Worm (Caenorhabditis elegans) whole organism, L4 larva: ENCODE measurements around the gene ddx-15.
"Not testable (repeated sequence)": the region's sequence is repeated elsewhere in the genome, so short reads cannot be mapped to it uniquely, and the experiment has no call there.

Source experiments
- F10B5.3 ChIP-seq: sonication (generic microtip); optimal IDR thresholded peaks from 2 replicates; lab custom pipeline; 2016; ENCODE audit warnings: mild to moderate bottlenecking, missing genetic modification characterization, missing compliant biosample characterization
- F44E2.7 ChIP-seq: fragments of 200-800 bp; sonication (Bioruptor generic); IDR thresholded peaks from 2 replicates; pipeline ENCODE4 v2.1.2; 2022; ENCODE audit warnings: missing genetic modification characterization, missing compliant biosample characterization
- T26A8.4 ChIP-seq: fragments of 200-800 bp; sonication (Bioruptor generic); IDR thresholded peaks from 2 replicates; pipeline ENCODE4 v1.3.6; 2022; ENCODE audit warnings: missing genetic modification characterization, missing compliant biosample characterization
- Y48G9A.11 ChIP-seq: fragments of 200-800 bp; sonication (Bioruptor generic); IDR thresholded peaks from 2 replicates; pipeline ENCODE4 v1.3.6; 2022; ENCODE audit warnings: missing genetic modification reagents, missing genetic modification characterization, missing compliant biosample characterization
- arid-1 ChIP-seq: fragments of 200-800 bp; sonication (Bioruptor generic); conservative IDR thresholded peaks from 2 replicates; pipeline ENCODE4 v1.3.6; 2022; ENCODE audit warnings: missing genetic modification reagents, missing genetic modification characterization, missing compliant biosample characterization
- ceh-32 ChIP-seq: sonication (generic microtip); optimal IDR thresholded peaks from 2 replicates; lab custom pipeline; 2016; ENCODE audit warnings: mild to moderate bottlenecking, missing genetic modification characterization, missing compliant biosample characterization; ENCODE audit not compliant: poor library complexity
- ceh-44 ChIP-seq: fragments of 200-800 bp; sonication (Bioruptor generic); IDR thresholded peaks from 2 replicates; pipeline ENCODE4 v1.3.6; 2022; ENCODE audit warnings: missing genetic modification reagents, missing genetic modification characterization, missing compliant biosample characterization
- ceh-62 ChIP-seq: sonication (generic microtip); optimal IDR thresholded peaks from 2 replicates; lab custom pipeline; 2017; ENCODE audit warnings: missing biosample characterization, missing genetic modification characterization
- ctbp-1 ChIP-seq: fragments of 200-800 bp; sonication (Bioruptor generic); IDR thresholded peaks from 2 replicates; pipeline ENCODE4 v1.3.6; 2022; ENCODE audit warnings: missing genetic modification reagents, missing genetic modification characterization, missing compliant biosample characterization
- daf-19 ChIP-seq: fragments of 200-800 bp; sonication (Bioruptor generic); conservative IDR thresholded peaks from 2 replicates; pipeline ENCODE4 v1.3.6; 2022; ENCODE audit warnings: missing genetic modification characterization, missing compliant biosample characterization
- dmd-6 ChIP-seq: fragments of 200-800 bp; sonication (Bioruptor generic); IDR thresholded peaks from 2 replicates; pipeline ENCODE4 v1.3.6; 2022; ENCODE audit warnings: missing genetic modification reagents, missing genetic modification characterization, missing compliant biosample characterization
- dmd-8 ChIP-seq: fragments of 200-800 bp; sonication (Bioruptor generic); IDR thresholded peaks from 2 replicates; pipeline ENCODE4 v1.3.6; 2022; ENCODE audit warnings: missing genetic modification characterization, missing compliant biosample characterization
- egl-43 ChIP-seq: fragments of 200-800 bp; sonication (Bioruptor generic); IDR thresholded peaks from 2 replicates; pipeline ENCODE4 v1.3.6; 2022; ENCODE audit warnings: missing genetic modification reagents, missing genetic modification characterization, missing compliant biosample characterization
- fkh-10 ChIP-seq: fragments of 150-350 bp; optimal IDR thresholded peaks from 2 replicates; lab custom pipeline; 2014; ENCODE audit warnings: missing biosample characterization, missing genetic modification reagents, missing genetic modification characterization
- hlh-11 ChIP-seq: fragments of 200-800 bp; sonication (Bioruptor generic); optimal IDR thresholded peaks from 2 replicates; lab custom pipeline; 2018; ENCODE audit warnings: mild to moderate bottlenecking, missing genetic modification characterization, missing compliant biosample characterization
- hmg-1.1 ChIP-seq: fragments of 200-800 bp; sonication (Bioruptor generic); IDR thresholded peaks from 2 replicates; pipeline ENCODE4 v1.3.6; 2022; ENCODE audit warnings: missing genetic modification reagents, missing genetic modification characterization, missing compliant biosample characterization
- lim-7 ChIP-seq: fragments of 200-800 bp; sonication (Bioruptor generic); IDR thresholded peaks from 2 replicates; pipeline ENCODE4 v1.3.6; 2022; ENCODE audit warnings: missing genetic modification characterization, missing compliant biosample characterization
- lin-1 ChIP-seq: fragments of 200-800 bp; sonication (Bioruptor generic); IDR thresholded peaks from 2 replicates; pipeline ENCODE4 v1.3.6; 2022; ENCODE audit warnings: missing genetic modification reagents, missing genetic modification characterization, missing compliant biosample characterization
- lin-38 ChIP-seq: fragments of 200-800 bp; sonication (Bioruptor generic); IDR thresholded peaks from 2 replicates; pipeline ENCODE4 v1.3.6; 2022; ENCODE audit warnings: missing genetic modification reagents, missing genetic modification characterization, missing compliant biosample characterization
- madf-9 ChIP-seq: fragments of 200-800 bp; sonication (Bioruptor generic); conservative IDR thresholded peaks from 2 replicates; pipeline ENCODE4 v1.3.6; 2022; ENCODE audit warnings: missing genetic modification reagents, missing genetic modification characterization, missing compliant biosample characterization
- mes-2 ChIP-seq: sonication (generic microtip); optimal IDR thresholded peaks from 2 replicates; lab custom pipeline; 2016; ENCODE audit warnings: missing genotype, mild to moderate bottlenecking, missing genetic modification characterization, missing compliant biosample characterization; ENCODE audit not compliant: poor library complexity, severe bottlenecking
- nhr-111 ChIP-seq: fragments of 200-800 bp; sonication (Bioruptor generic); optimal IDR thresholded peaks from 2 replicates; lab custom pipeline; 2018; ENCODE audit warnings: mild to moderate bottlenecking, missing genetic modification characterization, missing compliant biosample characterization
- nhr-28 ChIP-seq: fragments of 150-350 bp; optimal IDR thresholded peaks from 2 replicates; lab custom pipeline; 2014; ENCODE audit warnings: missing biosample characterization, missing genetic modification characterization
- nhr-41 ChIP-seq: fragments of 200-800 bp; sonication (Bioruptor generic); IDR thresholded peaks from 2 replicates; pipeline ENCODE4 v1.3.6; 2022; ENCODE audit warnings: missing genetic modification reagents, missing genetic modification characterization, missing compliant biosample characterization
- nhr-42 ChIP-seq: fragments of 200-800 bp; sonication (Bioruptor generic); IDR thresholded peaks from 2 replicates; pipeline ENCODE4 v1.3.6; 2022; ENCODE audit warnings: missing genetic modification characterization, missing compliant biosample characterization
- nhr-6 ChIP-seq: fragments of 150-350 bp; optimal IDR thresholded peaks from 2 replicates; lab custom pipeline; 2014; ENCODE audit warnings: missing biosample characterization, missing genetic modification characterization
- pha-4 ChIP-seq, 2 experiments: fragments of 150-350 bp in 1 of 2; fragments of 200-800 bp in 1 of 2; sonication (Bioruptor generic) in 1 of 2; IDR thresholded peaks in 1 of 2; optimal IDR thresholded peaks in 1 of 2; 2 replicates each; pipeline versions ENCODE4 v1.3.6 to Lab custom; 2014 to 2022; ENCODE audit warnings: missing genetic modification characterization in 2 of 2, missing genetic modification reagents in 2 of 2, missing biosample characterization in 1 of 2, missing compliant biosample characterization in 1 of 2
- php-3 ChIP-seq: fragments of 200-800 bp; sonication (Bioruptor generic); IDR thresholded peaks from 2 replicates; pipeline ENCODE4 v1.3.6; 2022; ENCODE audit warnings: missing genetic modification reagents, missing genetic modification characterization, missing compliant biosample characterization
- saeg-2 ChIP-seq: fragments of 200-800 bp; sonication (Bioruptor generic); IDR thresholded peaks from 2 replicates; pipeline ENCODE4 v1.3.6; 2022; ENCODE audit warnings: missing genetic modification reagents, missing genetic modification characterization, missing compliant biosample characterization
- set-16 ChIP-seq: fragments of 200-800 bp; sonication (Bioruptor generic); IDR thresholded peaks from 2 replicates; pipeline ENCODE4 v1.3.6; 2022; ENCODE audit warnings: missing genetic modification reagents, missing genetic modification characterization, missing compliant biosample characterization
- snpc-1.2 ChIP-seq: fragments of 200-800 bp; sonication (Bioruptor generic); IDR thresholded peaks from 2 replicates; pipeline ENCODE4 v1.3.6; 2022; ENCODE audit warnings: missing genetic modification reagents, missing genetic modification characterization, missing compliant biosample characterization
- tra-1 ChIP-seq: fragments of 200-800 bp; sonication (Bioruptor generic); IDR thresholded peaks from 2 replicates; pipeline ENCODE4 v1.3.6; 2022; ENCODE audit warnings: missing genetic modification reagents, missing genetic modification characterization, missing compliant biosample characterization
- unc-39 ChIP-seq: sonication (generic microtip); optimal IDR thresholded peaks from 2 replicates; lab custom pipeline; 2017; ENCODE audit warnings: missing biosample characterization, missing genetic modification characterization
- unc-62 ChIP-seq, 3 experiments: fragments of 150-350 bp in 1 of 3; sonication (generic microtip); optimal IDR thresholded peaks in 2 of 3; peaks in 1 of 3; 1 replicate in 1 of 3; 2 replicates in 2 of 3; lab custom pipeline; 2014 to 2017; ENCODE audit warnings: missing biosample characterization in 3 of 3, missing genetic modification characterization in 3 of 3, missing genetic modification reagents in 3 of 3, missing genotype in 1 of 3
- vab-7 ChIP-seq: fragments of 200-800 bp; sonication (Bioruptor generic); IDR thresholded peaks from 2 replicates; pipeline ENCODE4 v1.3.6; 2022; ENCODE audit warnings: missing genetic modification reagents, missing genetic modification characterization, missing compliant biosample characterization
- zip-11 ChIP-seq: fragments of 200-800 bp; sonication (Bioruptor generic); IDR thresholded peaks from 2 replicates; pipeline ENCODE4 v1.3.6; 2022; ENCODE audit warnings: missing genetic modification characterization, missing compliant biosample characterization
- zip-2 ChIP-seq: fragments of 150-350 bp; optimal IDR thresholded peaks from 2 replicates; lab custom pipeline; 2014; ENCODE audit warnings: missing biosample characterization, missing genetic modification characterization
- ztf-11 ChIP-seq: fragments of 150-350 bp; optimal IDR thresholded peaks from 2 replicates; lab custom pipeline; 2014; ENCODE audit warnings: missing biosample characterization, missing genetic modification characterization

The ddx-15 gene

DNA sequence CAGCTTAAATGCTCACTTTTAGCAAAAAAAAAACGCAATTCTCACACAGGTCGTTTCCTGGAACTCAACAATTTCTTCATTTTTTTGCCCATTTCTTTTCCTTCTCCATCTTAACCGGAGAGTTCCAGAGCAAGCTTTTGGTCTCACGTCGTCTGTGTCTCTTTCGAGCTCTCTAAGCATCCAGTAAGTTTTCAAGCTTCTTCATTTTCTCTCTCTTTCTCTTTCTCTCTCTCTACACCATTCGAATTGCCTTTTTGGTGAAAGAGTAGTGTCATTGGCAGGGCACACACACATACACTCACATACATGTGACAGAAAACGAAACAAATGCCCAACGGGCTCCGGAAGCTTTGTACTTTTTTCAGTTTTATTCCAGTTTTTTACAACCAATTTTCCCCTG lies 48.4 kb upstream of the ddx-15 start (continued):
- peak in 1 of 2 experiments; percentile 47 for TF ChIP-seq unc-62 (GFP tag; optimal IDR thresholded peaks at IDR 0.05 in 1 of 2; lab: Kevin White, UChicago)
- TF ChIP-seq unc-62 (tag; optimal IDR thresholded peaks at IDR 0.05; lab: Kevin White, UChicago) = no peak

DNA sequence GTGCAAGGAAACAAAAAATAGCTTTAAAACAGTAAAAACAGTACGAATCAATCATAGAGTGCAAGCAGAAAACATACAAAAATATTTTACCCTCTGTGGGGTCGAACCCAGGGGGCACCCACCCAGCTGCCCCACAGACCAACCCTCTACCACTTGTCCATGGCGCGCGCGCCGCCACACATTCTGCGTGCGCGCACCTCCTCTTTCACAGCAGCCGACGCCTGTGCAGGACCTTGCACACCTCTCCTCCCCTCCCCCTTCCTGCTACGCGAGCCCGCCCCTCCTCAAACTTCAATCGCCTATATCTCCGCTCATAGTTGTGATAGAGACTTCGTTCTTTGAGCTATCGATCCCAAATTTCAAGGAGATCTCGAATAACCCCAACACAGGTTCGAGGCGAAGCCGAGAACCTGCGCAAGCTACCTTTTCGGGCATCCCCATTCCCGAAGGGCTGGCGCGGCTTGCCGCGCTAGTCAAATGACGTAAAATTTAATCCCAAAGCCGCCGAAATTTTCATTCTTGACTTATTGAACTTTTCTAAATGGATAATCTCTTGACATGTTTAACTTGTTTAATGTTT lies 45.9 kb upstream of the ddx-15 start:
- peak; percentile 81 for TF ChIP-seq hmg-1.1 (GFP tag; lab: Robert Waterston, UW)
- peak; percentile 73; the same call in 1 of the 2 replicates for TF ChIP-seq pha-4 (GFP tag; IDR thresholded peaks at IDR 0.05; lab: Robert Waterston, UW)
- not testable (repeated sequence) for TF ChIP-seq pha-4 (tag; optimal IDR thresholded peaks at IDR 0.05; lab: Kevin White, UChicago)
- TF ChIP-seq egl-43 (GFP tag; lab: Robert Waterston, UW) = peak; percentile 86
- peak; percentile 65 for TF ChIP-seq lim-7 (GFP tag; lab: Robert Waterston, UW)
- TF ChIP-seq tra-1 (GFP tag; lab: Robert Waterston, UW) = peak; percentile 56; the same call in 1 of the 2 replicates
- TF ChIP-seq zip-11 (GFP tag; lab: Robert Waterston, UW) = 0 out of 2 replicates have a peak, but pooled peaks have one; percentile 29
- TF ChIP-seq madf-9 = peak; percentile 47; the same call in 1 of the 2 replicates
- TF ChIP-seq mes-2 (tag; lab: Kevin White, UChicago) = peak; percentile 3
- TF ChIP-seq ctbp-1 (GFP tag; lab: Robert Waterston, UW) = 0 out of 2 replicates have a peak, but pooled peaks have one; percentile 23
- peak; percentile 1 for TF ChIP-seq hlh-11
- peak; percentile 99 for TF ChIP-seq set-16 (GFP tag; lab: Robert Waterston, UW)
- TF ChIP-seq lin-38 (GFP tag; lab: Robert Waterston, UW) = peak; percentile 83
- TF ChIP-seq vab-7 (GFP tag; lab: Robert Waterston, UW) = peak; percentile 40; the same call in 1 of the 2 replicates
- TF ChIP-seq nhr-41 (GFP tag; lab: Robert Waterston, UW) = 0 out of 2 replicates have a peak, but pooled peaks have one; percentile 26
- TF ChIP-seq saeg-2 (GFP tag; lab: Robert Waterston, UW) = peak; percentile 75; the same call in 1 of the 2 replicates
- peak; percentile 79 for TF ChIP-seq arid-1 (GFP tag; lab: Robert Waterston, UW)
- TF ChIP-seq T26A8.4 (GFP tag; lab: Robert Waterston, UW) = peak; percentile 81
- peak; percentile 94 for TF ChIP-seq Y48G9A.11 (GFP tag; lab: Robert Waterston, UW)
- TF ChIP-seq snpc-1.2 (GFP tag; lab: Robert Waterston, UW) = peak; percentile 94
- TF ChIP-seq dmd-8 (GFP tag; lab: Robert Waterston, UW) = 0 out of 2 replicates have a peak, but pooled peaks have one; percentile 44
- peak; percentile 85 for TF ChIP-seq ceh-44 (GFP tag; lab: Robert Waterston, UW)
- TF ChIP-seq lin-1 (GFP tag; lab: Robert Waterston, UW) = peak; percentile 39; the same call in 1 of the 2 replicates
- TF ChIP-seq dmd-6 = peak; percentile 69
- peak; percentile 60; the same call in 1 of the 2 replicates for TF ChIP-seq php-3 (GFP tag; lab: Robert Waterston, UW)

DNA sequence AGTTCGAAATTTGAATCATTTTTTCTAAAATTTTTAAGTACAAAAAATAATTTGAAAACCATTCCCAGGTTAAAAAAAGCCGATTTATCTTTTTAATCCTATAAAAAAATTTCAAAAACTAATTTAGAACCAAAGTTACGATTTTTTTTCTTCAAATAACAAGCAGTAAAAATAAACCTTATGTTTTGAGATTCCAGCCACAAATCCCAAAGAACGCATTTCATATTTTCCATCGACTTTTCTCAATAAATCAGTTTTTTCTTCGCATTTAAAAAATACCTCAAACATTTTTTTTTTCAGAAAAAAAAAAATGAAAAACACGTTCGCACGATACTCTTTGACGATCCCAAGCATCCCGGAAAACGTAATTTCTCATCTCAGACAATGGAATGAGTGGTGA lies 43.7 kb upstream of the ddx-15 start, which contains the start of gene ckk-1:
TSS of gene ckk-1 (plus strand) at position 301 of the 400 bp plus-strand sequence.
- no peak for TF ChIP-seq nhr-111 (GFP tag; lab: Kevin White, UChicago)
- no peak for TF ChIP-seq nhr-28 (tag; lab: Kevin White, UChicago)
- TF ChIP-seq nhr-6 = no peak
- TF ChIP-seq set-16 (GFP tag; lab: Robert Waterston, UW) = no peak
- no peak for TF ChIP-seq zip-11 (GFP tag; lab: Robert Waterston, UW)
- TF ChIP-seq ceh-32 = no peak
- no peak for TF ChIP-seq zip-2 (tag; lab: Kevin White, UChicago)
- no peak for TF ChIP-seq ztf-11 (tag; lab: Kevin White, UChicago)
- TF ChIP-seq mes-2 (tag; lab: Kevin White, UChicago) = no peak
- no peak for TF ChIP-seq nhr-42 (GFP tag; lab: Robert Waterston, UW)
- no peak for TF ChIP-seq T26A8.4 (GFP tag; lab: Robert Waterston, UW)
- TF ChIP-seq daf-19 (GFP tag; lab: Robert Waterston, UW) = no peak
- TF ChIP-seq ceh-62 (tag; lab: Kevin White, UChicago) = no peak
- no peak for TF ChIP-seq fkh-10 (GFP tag; lab: Kevin White, UChicago)
- no peak for TF ChIP-seq unc-39 (tag; lab: Kevin White, UChicago)
- TF ChIP-seq F44E2.7 = no peak
- no peak for TF ChIP-seq F10B5.3
- no peak for TF ChIP-seq madf-9
